Worm (Caenorhabditis elegans): Measurements from ENCODE around the gene twk-31.
A peak's percentile ranks its signal among the peaks of the same experiment; 100 is the strongest.

The twk-31 gene

ce11 chrIII:11457911-11458310, 47.4 kb downstream of the twk-31 start:
- TF ChIP-seq ama-1 (optimal IDR thresholded peaks at IDR 0.05) (no peak), fkh-10 (GFP tag; optimal IDR thresholded peaks at IDR 0.05) (no peak), ZK546.5 (tag; optimal IDR thresholded peaks at IDR 0.05) (no peak)

- TF ChIP-seq tbx-2 (tag; optimal IDR thresholded peaks at IDR 0.05): no peak
- no peak for TF ChIP-seq mml-1 (tag; optimal IDR thresholded peaks at IDR 0.05)
- TF ChIP-seq R02D3.7 (tag; optimal IDR thresholded peaks at IDR 0.05): no peak
- no peak for TF ChIP-seq lsy-12 (tag; optimal IDR thresholded peaks at IDR 0.05)
- TF ChIP-seq daf-12 (tag; optimal IDR thresholded peaks at IDR 0.05): no peak
- no peak for TF ChIP-seq ama-1 (optimal IDR thresholded peaks at IDR 0.05)
- TF ChIP-seq fos-1 (tag; optimal IDR thresholded peaks at IDR 0.05): no peak
- no peak for TF ChIP-seq egl-5 (tag; optimal IDR thresholded peaks at IDR 0.05)
- TF ChIP-seq sea-2 (GFP tag; optimal IDR thresholded peaks at IDR 0.05): no peak
- no peak for TF ChIP-seq nhr-12 (tag; optimal IDR thresholded peaks at IDR 0.05)
- no peak for TF ChIP-seq nfya-1 (tag; optimal IDR thresholded peaks at IDR 0.05; ENCODE audit: insufficient read depth)
- no peak for TF ChIP-seq nhr-43 (tag; optimal IDR thresholded peaks at IDR 0.05; ENCODE audit: poor library complexity, severe bottlenecking)
- TF ChIP-seq nhr-67 (tag; optimal IDR thresholded peaks at IDR 0.05): no peak
Measured at ce11 chrIII:11459041-11459440, 48.6 kb downstream of the twk-31 start.

ce11 chrIII:11459802-11460201, 49.3 kb downstream of the twk-31 start:
- TF ChIP-seq nhr-43 (tag; optimal IDR thresholded peaks at IDR 0.05; ENCODE audit: poor library complexity, severe bottlenecking): no peak

- TF ChIP-seq nhr-28 (tag; optimal IDR thresholded peaks at IDR 0.05): no peak
- no peak for TF ChIP-seq pqm-1 (tag; optimal IDR thresholded peaks at IDR 0.05)
- no peak for TF ChIP-seq eor-1 (tag; optimal IDR thresholded peaks at IDR 0.05)
- TF ChIP-seq nhr-43 (tag; optimal IDR thresholded peaks at IDR 0.05; ENCODE audit: poor library complexity, severe bottlenecking): no peak
- no peak for TF ChIP-seq daf-12 (tag; optimal IDR thresholded peaks at IDR 0.05)
- no peak for TF ChIP-seq nhr-11 (tag; optimal IDR thresholded peaks at IDR 0.05)
- TF ChIP-seq nhr-67 (tag; optimal IDR thresholded peaks at IDR 0.05): no peak
- no peak for TF ChIP-seq aly-2 (tag; optimal IDR thresholded peaks at IDR 0.05)
- TF ChIP-seq sea-2 (GFP tag; optimal IDR thresholded peaks at IDR 0.05): no peak
- TF ChIP-seq elt-2 (tag; optimal IDR thresholded peaks at IDR 0.05): no peak
- no peak for TF ChIP-seq tbx-2 (tag; optimal IDR thresholded peaks at IDR 0.05)
- no peak for TF ChIP-seq nhr-25 (tag; optimal IDR thresholded peaks at IDR 0.05)
- no peak for TF ChIP-seq nfya-1 (tag; optimal IDR thresholded peaks at IDR 0.05; ENCODE audit: insufficient read depth)
- no peak for TF ChIP-seq unc-39 (tag; optimal IDR thresholded peaks at IDR 0.05)
- TF ChIP-seq jun-1 (tag; optimal IDR thresholded peaks at IDR 0.05): no peak
Measured at ce11 chrIII:11462332-11462731, 51.9 kb downstream of the twk-31 start.

ce11 chrIII:11463726-11464125, 53.2 kb downstream of the twk-31 start:
- TF ChIP-seq lin-15B (tag; optimal IDR thresholded peaks at IDR 0.05) (peak; percentile 55), nhr-237 (tag; optimal IDR thresholded peaks at IDR 0.05) (no peak), R02D3.7 (tag; optimal IDR thresholded peaks at IDR 0.05) (peak; percentile 11), nhr-11 (tag; optimal IDR thresholded peaks at IDR 0.05) (no peak), pha-4 (tag; optimal IDR thresholded peaks at IDR 0.05) (peak; percentile 46), snpc-4 (tag; optimal IDR thresholded peaks at IDR 0.05) (peak; percentile 99), fkh-10 (GFP tag; optimal IDR thresholded peaks at IDR 0.05) (no peak), ceh-16 (tag; optimal IDR thresholded peaks at IDR 0.05) (no peak), unc-39 (tag; optimal IDR thresholded peaks at IDR 0.05) (no peak), nhr-43 (tag; optimal IDR thresholded peaks at IDR 0.05; ENCODE audit: poor library complexity, severe bottlenecking) (peak; percentile 30), mdl-1 (tag; optimal IDR thresholded peaks at IDR 0.05) (no peak), lsy-12 (tag; optimal IDR thresholded peaks at IDR 0.05) (peak; percentile 79), nhr-23 (tag; optimal IDR thresholded peaks at IDR 0.05) (peak; percentile 8), elt-2 (tag; optimal IDR thresholded peaks at IDR 0.05) (peak; percentile 84), nhr-77 (tag; optimal IDR thresholded peaks at IDR 0.05) (peak; percentile 47), nhr-12 (tag; optimal IDR thresholded peaks at IDR 0.05) (no peak), pqm-1 (tag; optimal IDR thresholded peaks at IDR 0.05) (peak; percentile 30), jun-1 (tag; optimal IDR thresholded peaks at IDR 0.05) (peak; percentile 1), hmg-11 (tag; optimal IDR thresholded peaks at IDR 0.05) (peak; percentile 15), nhr-25 (tag; optimal IDR thresholded peaks at IDR 0.05) (peak; percentile 57), fos-1 (tag; optimal IDR thresholded peaks at IDR 0.05) (peak; percentile 72)
